Worm (Caenorhabditis elegans) whole organism, young adult: ENCODE data around the gene lron-13.
A peak's percentile ranks its signal among the peaks of the same experiment; 100 is the strongest.

Source experiments
- B0019.2 ChIP-seq: fragments of 200-800 bp; sonication (Bioruptor generic); conservative IDR thresholded peaks from 2 replicates; pipeline ENCODE4 v1.3.6; 2022; ENCODE audit warnings: missing genetic modification reagents, missing genetic modification characterization, missing compliant biosample characterization
- B0035.1 ChIP-seq: sonication (generic microtip); optimal IDR thresholded peaks from 2 replicates; lab custom pipeline; 2016; ENCODE audit warnings: missing genetic modification characterization, mild to moderate bottlenecking, missing compliant biosample characterization, missing genotype, missing genetic modification reagents
- D2030.7 ChIP-seq: fragments of 200-800 bp; sonication (Bioruptor generic); IDR thresholded peaks from 2 replicates; pipeline ENCODE4 v1.3.6; 2022; ENCODE audit warnings: missing genetic modification reagents, missing genetic modification characterization, missing compliant biosample characterization
- F10E7.11 ChIP-seq: sonication (generic microtip); optimal IDR thresholded peaks from 2 replicates; lab custom pipeline; 2017; ENCODE audit warnings: mild to moderate bottlenecking, missing genetic modification characterization, moderate library complexity, missing compliant biosample characterization
- F22D6.2 ChIP-seq: sonication (generic microtip); optimal IDR thresholded peaks from 2 replicates; lab custom pipeline; 2016; ENCODE audit warnings: mild to moderate bottlenecking, missing genetic modification characterization, missing compliant biosample characterization
- F23B12.7 ChIP-seq: sonication (generic microtip); optimal IDR thresholded peaks from 2 replicates; lab custom pipeline; 2017; ENCODE audit warnings: missing genetic modification characterization, mild to moderate bottlenecking, missing compliant biosample characterization, antibody characterized with exemption, moderate library complexity; ENCODE audit not compliant: insufficient read depth
- K12H6.12 ChIP-seq: fragments of 200-800 bp; sonication (Bioruptor generic); optimal IDR thresholded peaks from 2 replicates; lab custom pipeline; 2018; ENCODE audit warnings: mild to moderate bottlenecking, missing genetic modification characterization, missing compliant biosample characterization
- Y53F4B.3 ChIP-seq: fragments of 200-800 bp; sonication (Bioruptor generic); IDR thresholded peaks from 2 replicates; pipeline ENCODE4 v1.3.6; 2022; ENCODE audit warnings: missing genetic modification reagents, missing genetic modification characterization, missing compliant biosample characterization
- Y53G8AR.9 ChIP-seq: fragments of 200-800 bp; sonication (Bioruptor generic); conservative IDR thresholded peaks from 2 replicates; pipeline ENCODE4 v1.3.6; 2022; ENCODE audit warnings: missing genetic modification reagents, missing genetic modification characterization, missing compliant biosample characterization
- Y95B8A.8 ChIP-seq: fragments of 200-800 bp; sonication (Bioruptor generic); IDR thresholded peaks from 2 replicates; pipeline ENCODE4 v1.3.6; 2022; ENCODE audit warnings: missing genetic modification reagents, missing genetic modification characterization, missing compliant biosample characterization
- ama-1 ChIP-seq, 3 experiments: fragments of 150-350 bp in 1 of 3; sonication (generic microtip) in 2 of 3; optimal IDR thresholded peaks; 2 replicates each; lab custom pipeline; 2014 to 2018; ENCODE audit warnings: missing biosample characterization in 2 of 3, missing genetic modification characterization in 2 of 3, missing genetic modification reagents in 2 of 3
- aptf-3 ChIP-seq: fragments of 200-800 bp; sonication (Bioruptor generic); IDR thresholded peaks from 2 replicates; pipeline ENCODE4 v1.3.6; 2022; ENCODE audit warnings: missing genetic modification characterization, missing compliant biosample characterization
- attf-5 ChIP-seq: fragments of 200-800 bp; sonication (Bioruptor generic); optimal IDR thresholded peaks from 2 replicates; lab custom pipeline; 2018; ENCODE audit warnings: mild to moderate bottlenecking, missing genetic modification characterization, missing compliant biosample characterization
- bed-2 ChIP-seq: fragments of 200-800 bp; sonication (Bioruptor generic); IDR thresholded peaks from 2 replicates; pipeline ENCODE4 v1.3.6; 2022; ENCODE audit warnings: missing genetic modification reagents, missing genetic modification characterization, missing compliant biosample characterization
- ccch-3 ChIP-seq: fragments of 200-800 bp; sonication (Bioruptor generic); optimal IDR thresholded peaks from 2 replicates; lab custom pipeline; 2018; ENCODE audit warnings: mild to moderate bottlenecking, missing genetic modification characterization, missing compliant biosample characterization
- cebp-1 ChIP-seq, 2 experiments: fragments of 200-800 bp in 1 of 2; sonication (Bioruptor generic) in 1 of 2; sonication (generic microtip) in 1 of 2; IDR thresholded peaks in 1 of 2; optimal IDR thresholded peaks in 1 of 2; 2 replicates each; pipeline versions ENCODE4 v1.3.6 to Lab custom; 2017 to 2022; ENCODE audit warnings: missing compliant biosample characterization in 2 of 2, missing genetic modification characterization in 2 of 2, mild to moderate bottlenecking in 1 of 2, missing genetic modification reagents in 1 of 2, moderate library complexity in 1 of 2
- cebp-2 ChIP-seq: fragments of 200-800 bp; sonication (Bioruptor generic); IDR thresholded peaks from 2 replicates; pipeline ENCODE4 v1.3.6; 2022; ENCODE audit warnings: missing genetic modification characterization, missing compliant biosample characterization
- ceh-27 ChIP-seq: fragments of 200-800 bp; sonication (Bioruptor generic); optimal IDR thresholded peaks from 2 replicates; lab custom pipeline; 2018; ENCODE audit warnings: mild to moderate bottlenecking, missing genetic modification characterization, moderate library complexity, missing compliant biosample characterization
- ceh-79 ChIP-seq: sonication (generic microtip); optimal IDR thresholded peaks from 2 replicates; lab custom pipeline; 2017; ENCODE audit warnings: mild to moderate bottlenecking, missing genetic modification characterization, missing compliant biosample characterization
- ceh-91 ChIP-seq: fragments of 200-800 bp; sonication (Bioruptor generic); IDR thresholded peaks from 2 replicates; pipeline ENCODE4 v1.3.6; 2022; ENCODE audit warnings: missing genetic modification reagents, missing genetic modification characterization, missing compliant biosample characterization
- die-1 ChIP-seq: sonication (generic microtip); optimal IDR thresholded peaks from 2 replicates; lab custom pipeline; 2016; ENCODE audit warnings: missing genotype, mild to moderate bottlenecking, missing genetic modification characterization, missing compliant biosample characterization
- dox-1 ChIP-seq: fragments of 200-800 bp; sonication (Bioruptor generic); IDR thresholded peaks from 2 replicates; pipeline ENCODE4 v1.3.6; 2022; ENCODE audit warnings: missing genetic modification reagents, missing genetic modification characterization, missing compliant biosample characterization
- dpff-1 ChIP-seq: sonication (generic microtip); optimal IDR thresholded peaks from 2 replicates; lab custom pipeline; 2017; ENCODE audit warnings: mild to moderate bottlenecking, missing genetic modification characterization, missing compliant biosample characterization
- efl-1 ChIP-seq: fragments of 150-350 bp; optimal IDR thresholded peaks from 2 replicates; lab custom pipeline; 2014; ENCODE audit warnings: missing biosample characterization, missing genetic modification reagents, missing genetic modification characterization
- egl-18 ChIP-seq: fragments of 200-800 bp; sonication (Bioruptor generic); IDR thresholded peaks from 2 replicates; pipeline ENCODE4 v1.3.6; 2022; ENCODE audit warnings: missing genetic modification reagents, missing genetic modification characterization, missing compliant biosample characterization
- ekl-4 ChIP-seq: fragments of 200-800 bp; sonication (Bioruptor generic); IDR thresholded peaks from 2 replicates; pipeline ENCODE4 v1.3.6; 2022; ENCODE audit warnings: missing genetic modification reagents, missing genetic modification characterization, missing compliant biosample characterization
- ets-4 ChIP-seq: fragments of 200-800 bp; sonication (Bioruptor generic); optimal IDR thresholded peaks from 2 replicates; lab custom pipeline; 2018; ENCODE audit warnings: mild to moderate bottlenecking, missing genetic modification characterization, missing compliant biosample characterization
- fkh-3 ChIP-seq: sonication (generic microtip); optimal IDR thresholded peaks from 2 replicates; lab custom pipeline; 2016; ENCODE audit warnings: mild to moderate bottlenecking, missing genetic modification characterization, missing compliant biosample characterization
- him-1 ChIP-seq: sonication (generic microtip); optimal IDR thresholded peaks from 2 replicates; lab custom pipeline; 2016; ENCODE audit warnings: missing genotype, missing genetic modification reagents, missing genetic modification characterization, missing compliant biosample characterization
- hmg-1.2 ChIP-seq: fragments of 200-800 bp; sonication (Bioruptor generic); IDR thresholded peaks from 2 replicates; pipeline ENCODE4 v1.3.6; 2022; ENCODE audit warnings: missing genetic modification reagents, missing genetic modification characterization, missing compliant biosample characterization
- hmg-20 ChIP-seq: fragments of 200-800 bp; sonication (Bioruptor generic); IDR thresholded peaks from 2 replicates; pipeline ENCODE4 v1.3.6; 2022; ENCODE audit warnings: missing genetic modification reagents, missing genetic modification characterization, missing compliant biosample characterization
- hsf-1 ChIP-seq: fragments of 200-800 bp; sonication (Bioruptor generic); IDR thresholded peaks from 2 replicates; pipeline ENCODE4 v1.3.6; 2022; ENCODE audit warnings: missing genetic modification reagents, missing genetic modification characterization, missing compliant biosample characterization
- let-607 ChIP-seq, 2 experiments: fragments of 200-800 bp in 1 of 2; sonication (Bioruptor generic) in 1 of 2; sonication (generic microtip) in 1 of 2; optimal IDR thresholded peaks; 2 replicates each; lab custom pipeline; 2016 to 2018; ENCODE audit warnings: mild to moderate bottlenecking in 2 of 2, missing compliant biosample characterization in 2 of 2, missing genetic modification characterization in 2 of 2, moderate library complexity in 2 of 2, missing genotype in 1 of 2
- lin-54 ChIP-seq: fragments of 200-800 bp; sonication (Bioruptor generic); optimal IDR thresholded peaks from 2 replicates; lab custom pipeline; 2018; ENCODE audit warnings: mild to moderate bottlenecking, missing genetic modification characterization, missing compliant biosample characterization
- nfya-2 ChIP-seq: fragments of 200-800 bp; sonication (Bioruptor generic); IDR thresholded peaks from 2 replicates; pipeline ENCODE4 v1.3.6; 2022; ENCODE audit warnings: missing genetic modification reagents, missing genetic modification characterization, missing compliant biosample characterization
- nfyb-1 ChIP-seq: fragments of 200-800 bp; sonication (Bioruptor generic); IDR thresholded peaks from 2 replicates; pipeline ENCODE4 v1.3.6; 2022; ENCODE audit warnings: missing genetic modification reagents, missing genetic modification characterization, missing compliant biosample characterization
- nhr-80 ChIP-seq: sonication (generic microtip); optimal IDR thresholded peaks from 2 replicates; lab custom pipeline; 2016; ENCODE audit warnings: missing genetic modification characterization, missing compliant biosample characterization
- pha-4 ChIP-seq: fragments of 150-350 bp; sonication (generic microtip); optimal IDR thresholded peaks from 2 replicates; lab custom pipeline; 2014; ENCODE audit warnings: missing biosample characterization, missing genetic modification reagents, missing genetic modification characterization
- sea-2 ChIP-seq: fragments of 200-800 bp; sonication (Bioruptor generic); IDR thresholded peaks from 2 replicates; pipeline ENCODE4 v1.3.6; 2022; ENCODE audit warnings: missing genetic modification characterization, missing compliant biosample characterization
- tbp1 ChIP-seq: fragments of 200-800 bp; sonication (Bioruptor generic); optimal IDR thresholded peaks from 2 replicates; lab custom pipeline; 2018; ENCODE audit warnings: mild to moderate bottlenecking, missing genetic modification characterization, missing compliant biosample characterization
- unc-62 ChIP-seq: fragments of 150-350 bp; optimal IDR thresholded peaks from 2 replicates; lab custom pipeline; 2014; ENCODE audit warnings: missing biosample characterization, missing genetic modification reagents, missing genetic modification characterization
- ztf-22 ChIP-seq: fragments of 200-800 bp; sonication (Bioruptor generic); optimal IDR thresholded peaks from 2 replicates; lab custom pipeline; 2018; ENCODE audit warnings: mild to moderate bottlenecking, missing genetic modification characterization, moderate library complexity, missing compliant biosample characterization

Gene lron-13

DNA sequence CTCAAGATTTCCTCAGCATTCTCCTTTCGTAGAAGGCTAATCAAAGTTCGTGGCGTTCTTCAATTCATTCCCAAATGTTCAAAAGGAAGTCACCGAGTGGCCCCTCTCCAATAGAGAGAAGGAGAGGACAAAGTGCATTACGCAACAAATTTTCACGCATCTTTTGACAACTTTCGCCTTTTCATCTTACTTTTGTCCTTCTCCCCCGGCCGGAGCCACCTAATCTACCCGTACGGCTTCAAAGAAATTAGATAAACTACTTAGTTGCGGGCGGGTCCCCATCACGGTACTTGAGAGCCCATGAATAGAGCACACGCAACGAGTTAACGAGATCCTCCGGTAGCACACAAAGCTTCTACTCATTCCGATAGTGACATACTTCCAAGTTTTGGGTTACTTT, 536 bp upstream of the lron-13 start:
- no peak for TF ChIP-seq dpff-1 (tag; lab: Kevin White, UChicago)
- TF ChIP-seq nfyb-1 = no peak
- TF ChIP-seq ekl-4 (GFP tag; lab: Robert Waterston, UW) = 0 out of 2 replicates have a peak, but pooled peaks have one; percentile 13
- no peak for TF ChIP-seq D2030.7 (GFP tag; lab: Robert Waterston, UW)
- no peak for TF ChIP-seq K12H6.12 (tag; lab: Kevin White, UChicago)

ce11 chrIII:13528513-13529249, 1.4 kb downstream of the lron-13 start:
- TF ChIP-seq nhr-80 (peak; percentile 92), attf-5 (GFP tag; lab: Kevin White, UChicago) (peak; percentile 11), nfya-2 (GFP tag; lab: Robert Waterston, UW) (no peak), ztf-22 (no peak), dox-1 (GFP tag; lab: Robert Waterston, UW) (peak; percentile 20; the same call in 1 of the 2 replicates), let-607 (tag; optimal IDR thresholded peaks at IDR 0.05; lab: Kevin White, UChicago) (peak; percentile 87 to 94), hmg-1.2 (GFP tag; lab: Robert Waterston, UW) (0 out of 2 replicates have a peak, but pooled peaks have one; percentile 12), cebp-1 (GFP tag; IDR thresholded peaks at IDR 0.05; lab: Robert Waterston, UW) (no peak), cebp-1 (tag; optimal IDR thresholded peaks at IDR 0.05; lab: Kevin White, UChicago) (peak; percentile 33), pha-4 (tag; lab: Kevin White, UChicago) (peak; percentile 36), Y95B8A.8 (GFP tag; lab: Robert Waterston, UW) (peak; percentile 39; the same call in 1 of the 2 replicates), tbp1 (GFP tag; lab: Kevin White, UChicago) (peak; percentile 16), unc-62 (GFP tag; lab: Kevin White, UChicago) (peak; percentile 17), fkh-3 (tag; lab: Kevin White, UChicago) (no peak)

DNA sequence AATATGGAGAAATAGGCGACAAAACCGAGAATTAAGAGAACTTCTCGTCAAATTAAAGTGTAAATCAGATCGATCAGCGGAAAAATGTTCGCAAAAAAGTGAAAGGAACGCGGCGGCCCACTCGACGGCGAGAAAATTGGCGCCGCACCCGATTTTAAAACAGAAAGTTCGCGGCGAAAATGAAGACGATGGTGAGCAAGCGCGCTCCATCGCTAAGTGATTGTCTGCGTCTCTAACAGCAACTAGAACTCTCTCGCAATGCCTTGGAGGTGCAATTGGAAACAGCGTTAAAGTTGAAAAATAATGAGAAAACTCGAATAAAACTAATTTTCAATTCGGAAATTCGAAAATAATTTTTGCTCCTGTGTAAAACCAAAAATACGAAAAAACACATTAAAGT, 2.8 kb downstream of the lron-13 start:
- TF ChIP-seq dpff-1 (tag; lab: Kevin White, UChicago) (no peak), hmg-20 (GFP tag; lab: Robert Waterston, UW) (no peak), ceh-27 (GFP tag; lab: Kevin White, UChicago) (peak; percentile 40), B0019.2 (GFP tag; lab: Robert Waterston, UW) (no peak), him-1 (tag; lab: Kevin White, UChicago) (no peak), ceh-79 (tag; lab: Kevin White, UChicago) (no peak), pha-4 (tag; lab: Kevin White, UChicago) (no peak), let-607 (tag; optimal IDR thresholded peaks at IDR 0.05; lab: Kevin White, UChicago) (no peak), ekl-4 (GFP tag; lab: Robert Waterston, UW) (peak; percentile 73; the same call in 1 of the 2 replicates), bed-2 (GFP tag; lab: Robert Waterston, UW) (no peak), sea-2 (no peak), die-1 (tag; lab: Kevin White, UChicago) (no peak), dox-1 (GFP tag; lab: Robert Waterston, UW) (peak; percentile 67), efl-1 (GFP tag; lab: Kevin White, UChicago) (peak; percentile 86), unc-62 (GFP tag; lab: Kevin White, UChicago) (no peak), ceh-91 (GFP tag; lab: Robert Waterston, UW) (peak; percentile 84), B0035.1 (tag; lab: Kevin White, UChicago) (no peak), cebp-2 (GFP tag; lab: Robert Waterston, UW) (no peak), ama-1 (optimal IDR thresholded peaks at IDR 0.05; lab: Kevin White, UChicago) (no peak), ama-1 (GFP tag; optimal IDR thresholded peaks at IDR 0.05; lab: Kevin White, UChicago) (no peak), egl-18 (GFP tag; lab: Robert Waterston, UW) (no peak), K12H6.12 (tag; lab: Kevin White, UChicago) (no peak), F22D6.2 (tag; lab: Kevin White, UChicago) (no peak), aptf-3 (no peak), F23B12.7 (peak; percentile 6), Y53F4B.3 (GFP tag; lab: Robert Waterston, UW) (no peak), Y53G8AR.9 (no peak), ets-4 (GFP tag; lab: Kevin White, UChicago) (no peak), lin-54 (GFP tag; lab: Kevin White, UChicago) (peak; percentile 63), F10E7.11 (no peak), hsf-1 (GFP tag; lab: Robert Waterston, UW) (peak; percentile 84), ccch-3 (no peak)
